Fruit fly (Drosophila melanogaster): ENCODE data around the gene CG9514.

Gene CG9514

DNA sequence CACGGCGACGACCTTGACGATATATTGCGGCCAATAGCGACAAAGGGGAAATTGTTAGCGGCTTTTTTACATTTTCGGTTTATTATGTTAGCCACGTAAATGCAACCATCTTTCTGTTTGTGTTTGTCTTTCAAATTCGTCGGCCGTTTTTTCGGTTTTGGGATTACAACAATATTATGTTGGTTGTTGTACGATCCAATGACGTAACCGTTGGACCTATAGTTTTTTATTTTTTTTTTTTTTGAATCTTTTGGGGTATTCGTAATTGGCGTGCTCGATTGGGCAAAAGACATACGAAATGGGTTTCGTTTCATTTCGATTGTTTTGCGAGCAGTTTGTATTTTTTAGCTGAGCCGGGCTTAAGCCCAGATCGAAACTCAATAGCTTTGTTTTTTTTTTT is 29.8 kb downstream of the CG9514 start:
- no peak for TF ChIP-seq CG12605 (GFP tag; IDR thresholded peaks at IDR 0.05)
- TF ChIP-seq CG10348 (GFP tag; IDR thresholded peaks at IDR 0.05): no peak
- no peak for TF ChIP-seq CG15710 (tag; optimal IDR thresholded peaks at IDR 0.05)
- no peak for TF ChIP-seq CG13204 (GFP tag; optimal IDR thresholded peaks at IDR 0.05)

- TF ChIP-seq CG15710 (tag; optimal IDR thresholded peaks at IDR 0.05) (no peak), Ets98B (GFP tag; IDR thresholded peaks at IDR 0.05) (no peak)
Measured at dm6 chrX:14862494-14862893, 34.2 kb downstream of the CG9514 start.

- TF ChIP-seq rn (GFP tag; IDR thresholded peaks at IDR 0.05): no peak
- no peak for TF ChIP-seq EcR (GFP tag; optimal IDR thresholded peaks at IDR 0.05)
- TF ChIP-seq CG14655 (GFP tag; optimal IDR thresholded peaks at IDR 0.05): no peak
- TF ChIP-seq CG32121 (GFP tag; IDR thresholded peaks at IDR 0.05): no peak
- TF ChIP-seq CG12605 (GFP tag; IDR thresholded peaks at IDR 0.05): no peak
- TF ChIP-seq Snoo (tag; optimal IDR thresholded peaks at IDR 0.05): no peak
- TF ChIP-seq Ets98B (GFP tag; IDR thresholded peaks at IDR 0.05): no peak
- no peak for TF ChIP-seq CG10348 (GFP tag; IDR thresholded peaks at IDR 0.05)
- TF ChIP-seq CG15710 (tag; optimal IDR thresholded peaks at IDR 0.05): no peak
- TF ChIP-seq fd96Ca (GFP tag; IDR thresholded peaks at IDR 0.05): no peak
- TF ChIP-seq CG4496 (GFP tag; IDR thresholded peaks at IDR 0.05): no peak
- no peak for TF ChIP-seq CG8301 (tag; optimal IDR thresholded peaks at IDR 0.05)
- TF ChIP-seq CG9948 (tag; optimal IDR thresholded peaks at IDR 0.05): no peak
- no peak for TF ChIP-seq Pif1B (GFP tag; optimal IDR thresholded peaks at IDR 0.05)
- TF ChIP-seq CG8159 (tag; optimal IDR thresholded peaks at IDR 0.05): no peak
- TF ChIP-seq CG34367 (tag; optimal IDR thresholded peaks at IDR 0.05): no peak
Measured at dm6 chrX:14858951-14859350, 37.7 kb downstream of the CG9514 start, which contains the start of gene CG46399. CG46399 (plus strand) TSS chrX:14859251.

- TF ChIP-seq fd96Ca (GFP tag; IDR thresholded peaks at IDR 0.05): peak; percentile 46; the same call in 1 of the 3 replicates
- TF ChIP-seq CG32121 (GFP tag; IDR thresholded peaks at IDR 0.05): peak; percentile 77
- TF ChIP-seq CG4496 (GFP tag; IDR thresholded peaks at IDR 0.05): peak; percentile 61; the same call in 2 of the 3 replicates
- no peak for TF ChIP-seq CG8159 (tag; optimal IDR thresholded peaks at IDR 0.05)
- TF ChIP-seq EcR (GFP tag; optimal IDR thresholded peaks at IDR 0.05): no peak
- no peak for TF ChIP-seq CG34367 (tag; optimal IDR thresholded peaks at IDR 0.05)
- no peak for TF ChIP-seq gl (tag; optimal IDR thresholded peaks at IDR 0.05)
Measured at dm6 chrX:14857883-14858282, 38.8 kb downstream of the CG9514 start.

dm6 chrX:14856261-14856660 is 40.4 kb downstream of the CG9514 start, which contains the start of gene CG9519:
CG9519 (minus strand) TSS chrX:14856361.
- no peak for TF ChIP-seq Pif1B (GFP tag; optimal IDR thresholded peaks at IDR 0.05)
- TF ChIP-seq Pif1A (GFP tag; optimal IDR thresholded peaks at IDR 0.05): no peak
- no peak for TF ChIP-seq CG8159 (tag; optimal IDR thresholded peaks at IDR 0.05)
- TF ChIP-seq CG32121 (GFP tag; IDR thresholded peaks at IDR 0.05): no peak
- no peak for TF ChIP-seq fd96Ca (GFP tag; IDR thresholded peaks at IDR 0.05)
- no peak for TF ChIP-seq D1 (tag; optimal IDR thresholded peaks at IDR 0.05)
- no peak for TF ChIP-seq CG15710 (tag; optimal IDR thresholded peaks at IDR 0.05)

DNA sequence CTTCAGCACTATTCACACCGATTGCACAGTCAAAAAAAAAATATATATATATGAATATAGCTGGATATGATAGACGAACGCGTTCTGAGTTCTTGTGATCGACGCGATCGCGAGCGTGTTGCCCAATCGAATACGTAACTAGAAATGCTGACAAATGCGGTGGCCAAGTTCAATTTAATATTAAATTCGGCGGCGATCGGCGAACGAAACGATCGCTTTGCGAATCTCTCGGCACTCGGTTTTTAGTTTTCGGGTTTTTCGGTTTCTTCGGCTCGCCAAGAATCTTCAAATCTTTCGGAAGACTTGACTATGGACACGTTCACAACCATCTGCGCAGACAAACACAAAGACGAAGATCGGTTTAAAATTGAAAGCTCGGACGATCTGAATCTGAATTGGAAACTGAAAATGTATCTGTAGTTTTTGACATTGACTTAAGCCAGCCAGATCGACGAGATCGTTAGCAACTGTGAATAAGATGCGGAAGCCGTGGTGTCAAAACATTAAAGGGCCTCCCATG is 43.5 kb downstream of the CG9514 start, which contains the start of gene CG9521:
CG9521 (minus strand) TSS at position 117 of the 520 bp plus-strand sequence.
- TF ChIP-seq fd96Ca (GFP tag; IDR thresholded peaks at IDR 0.05) (no peak), CG32121 (GFP tag; IDR thresholded peaks at IDR 0.05) (no peak), CG14655 (GFP tag; optimal IDR thresholded peaks at IDR 0.05) (no peak), CG15710 (tag; optimal IDR thresholded peaks at IDR 0.05) (no peak), Ets98B (GFP tag; IDR thresholded peaks at IDR 0.05) (no peak), CG9948 (tag; optimal IDR thresholded peaks at IDR 0.05) (no peak), CG8159 (tag; optimal IDR thresholded peaks at IDR 0.05) (no peak), rn (GFP tag; IDR thresholded peaks at IDR 0.05) (no peak), CG12605 (GFP tag; IDR thresholded peaks at IDR 0.05) (no peak), gl (tag; optimal IDR thresholded peaks at IDR 0.05) (no peak), CG34367 (tag; optimal IDR thresholded peaks at IDR 0.05) (no peak)

- TF ChIP-seq Pif1B (GFP tag; optimal IDR thresholded peaks at IDR 0.05) (no peak), rn (GFP tag; IDR thresholded peaks at IDR 0.05) (no peak), CG14655 (GFP tag; optimal IDR thresholded peaks at IDR 0.05) (no peak), CG34367 (tag; optimal IDR thresholded peaks at IDR 0.05) (no peak), Snoo (tag; optimal IDR thresholded peaks at IDR 0.05) (no peak), CG13204 (GFP tag; optimal IDR thresholded peaks at IDR 0.05) (no peak), CG8159 (tag; optimal IDR thresholded peaks at IDR 0.05) (no peak), Ets98B (GFP tag; IDR thresholded peaks at IDR 0.05) (no peak), D1 (tag; optimal IDR thresholded peaks at IDR 0.05) (no peak), CG4496 (GFP tag; IDR thresholded peaks at IDR 0.05) (no peak), CG32121 (GFP tag; IDR thresholded peaks at IDR 0.05) (no peak), CG9948 (tag; optimal IDR thresholded peaks at IDR 0.05) (no peak), gl (tag; optimal IDR thresholded peaks at IDR 0.05) (no peak), CG8301 (tag; optimal IDR thresholded peaks at IDR 0.05) (no peak), EcR (GFP tag; optimal IDR thresholded peaks at IDR 0.05) (no peak), CG10348 (GFP tag; IDR thresholded peaks at IDR 0.05) (no peak), CG15710 (tag; optimal IDR thresholded peaks at IDR 0.05) (no peak), CG17806 (tag; optimal IDR thresholded peaks at IDR 0.05) (no peak), Pif1A (GFP tag; optimal IDR thresholded peaks at IDR 0.05) (no peak)
Measured at dm6 chrX:14850069-14850468, 46.6 kb downstream of the CG9514 start.
